Worm (Caenorhabditis elegans) whole organism, L4/young adult: Measurements from ENCODE around the gene msp-152.
A peak's percentile ranks its signal among the peaks of the same experiment; 100 is the strongest.
"Not testable (repeated sequence)": the region's sequence is repeated elsewhere in the genome, so short reads cannot be mapped to it uniquely, and the experiment has no call there.

Experiments
- W03F9.2 ChIP-seq: fragments of 150-350 bp; optimal IDR thresholded peaks from 2 replicates; lab custom pipeline; 2014; ENCODE audit warnings: missing biosample characterization, missing genetic modification characterization
- dao-5 ChIP-seq: sonication (generic microtip); optimal IDR thresholded peaks from 2 replicates; lab custom pipeline; 2016; ENCODE audit warnings: missing genotype, missing genetic modification characterization, moderate library complexity, missing compliant biosample characterization
- him-1 ChIP-seq: sonication (generic microtip); optimal IDR thresholded peaks from 2 replicates; lab custom pipeline; 2016; ENCODE audit warnings: missing genotype, missing genetic modification reagents, missing genetic modification characterization, missing compliant biosample characterization

Gene msp-152

ce11 chrII:4932727-4933126 lies at the start of gene msp-152:
msp-152 (plus strand) TSS chrII:4933027.
- not testable (repeated sequence) for TF ChIP-seq him-1; dao-5 (tag; lab: Kevin White, UChicago); W03F9.2

ce11 chrII:4883412-4883811 lies 49.4 kb upstream of the msp-152 start, which contains the start of gene gst-8:
gst-8 (plus strand) TSS chrII:4883712.
- TF ChIP-seq dao-5 (tag; lab: Kevin White, UChicago) (no peak), W03F9.2 (no peak), him-1 (no peak)

ce11 chrII:4884403-4884802 lies 48.4 kb upstream of the msp-152 start:
- TF ChIP-seq W03F9.2 (no peak), him-1 (no peak), dao-5 (tag; lab: Kevin White, UChicago) (no peak)

ce11 chrII:4885976-4886375 lies 46.9 kb upstream of the msp-152 start, which contains the start of gene R05F9.7:
R05F9.7 (plus strand) TSS chrII:4886276.
- TF ChIP-seq dao-5 (tag; lab: Kevin White, UChicago) (no peak), W03F9.2 (no peak), him-1 (no peak)

- TF ChIP-seq W03F9.2 (no peak), him-1 (no peak), dao-5 (tag; lab: Kevin White, UChicago) (no peak)
Measured at ce11 chrII:4888527-4889487, 44.0 kb upstream of the msp-152 start, which contains the start of gene pgm-1. pgm-1 (plus strand) TSS chrII:4889437.

ce11 chrII:4891012-4891775 lies 41.6 kb upstream of the msp-152 start, which contains the start of gene gst-9:
gst-9 (plus strand) TSS chrII:4891585.
- TF ChIP-seq dao-5 (tag; lab: Kevin White, UChicago) (no peak), W03F9.2 (no peak), him-1 (no peak)

- TF ChIP-seq him-1 (no peak), W03F9.2 (no peak), dao-5 (tag; lab: Kevin White, UChicago) (no peak)
Measured at ce11 chrII:4892594-4892993, 40.2 kb upstream of the msp-152 start, which contains the start of gene msp-33. msp-33 (minus strand) TSS chrII:4892694.

- TF ChIP-seq dao-5 (tag; lab: Kevin White, UChicago); him-1; W03F9.2: not testable (repeated sequence)
Measured at ce11 chrII:4898529-4898928, 34.3 kb upstream of the msp-152 start, which contains the start of gene msp-32. msp-32 (plus strand) TSS chrII:4898829.

ce11 chrII:4902035-4902434 lies 30.8 kb upstream of the msp-152 start, which contains the start of gene R05F9.9:
R05F9.9 (minus strand) TSS chrII:4902100.
- no peak for TF ChIP-seq W03F9.2
- no peak for TF ChIP-seq him-1
- TF ChIP-seq dao-5 (tag; lab: Kevin White, UChicago), result no peak

ce11 chrII:4903696-4904095 lies 29.1 kb upstream of the msp-152 start, which contains the start of gene sgt-1:
sgt-1 (minus strand) TSS chrII:4903796.
- not testable (repeated sequence) for TF ChIP-seq W03F9.2; dao-5 (tag; lab: Kevin White, UChicago); him-1

- TF ChIP-seq dao-5 (tag; lab: Kevin White, UChicago) (no peak), W03F9.2 (peak; percentile 88)
Measured at ce11 chrII:4904277-4904676, 28.6 kb upstream of the msp-152 start.

ce11 chrII:4904778-4905177 lies 28.0 kb upstream of the msp-152 start, which contains the start of gene btbd-10:
btbd-10 (plus strand) TSS chrII:4905008.
- TF ChIP-seq W03F9.2 (no peak), him-1 (no peak), dao-5 (tag; lab: Kevin White, UChicago) (no peak)

- no peak for TF ChIP-seq W03F9.2
- no peak for TF ChIP-seq him-1
- no peak for TF ChIP-seq dao-5 (tag; lab: Kevin White, UChicago)
Measured at ce11 chrII:4905331-4905730, 27.5 kb upstream of the msp-152 start.

ce11 chrII:4905883-4906282 lies 26.9 kb upstream of the msp-152 start:
- TF ChIP-seq dao-5 (tag; lab: Kevin White, UChicago), result no peak
- TF ChIP-seq him-1, result no peak
- no peak for TF ChIP-seq W03F9.2
